Worm (Caenorhabditis elegans): ENCODE results near the gene F35G2.3.

DNA sequence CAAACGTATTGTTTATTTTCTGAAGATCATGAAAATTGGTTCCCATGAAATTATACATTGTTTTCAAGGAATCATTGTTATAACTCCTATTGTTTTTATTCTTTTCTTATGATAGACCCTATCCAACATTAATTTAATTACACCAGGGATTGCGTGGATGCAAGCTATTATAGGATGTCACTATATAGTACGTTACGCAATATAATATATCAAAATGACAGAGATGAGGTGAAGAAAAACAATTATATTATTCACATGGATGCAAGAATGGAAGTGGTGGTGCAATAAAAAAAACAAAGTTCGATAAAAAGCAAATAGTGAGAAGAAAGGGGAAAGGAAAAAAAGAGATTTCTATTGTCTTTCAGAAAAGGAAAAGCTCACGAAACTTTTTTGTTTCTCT is 16.1 kb upstream of the F35G2.3 start:
- TF ChIP-seq nhr-77 (tag; optimal IDR thresholded peaks at IDR 0.05) (no peak), pha-4 (tag; optimal IDR thresholded peaks at IDR 0.05) (no peak), lin-39 (tag; optimal IDR thresholded peaks at IDR 0.05) (no peak), ztf-11 (tag; optimal IDR thresholded peaks at IDR 0.05) (no peak), nfya-1 (tag; optimal IDR thresholded peaks at IDR 0.05; ENCODE audit: insufficient read depth) (no peak), jun-1 (tag; optimal IDR thresholded peaks at IDR 0.05) (no peak)

Measured in whole organism, L3 larva.